Fruit fly (Drosophila melanogaster) whole organism: Measurements from ENCODE around the gene HLH4C.

Source experiments
- CG8478 ChIP-seq: fragments of >200 bp; optimal IDR thresholded peaks from 2 replicates; lab custom pipeline; 2018; ENCODE audit warnings: inconsistent platforms
- EcR ChIP-seq, 2 experiments: fragments of >200 bp; optimal IDR thresholded peaks; 2 replicates each; lab custom pipeline; 2017; ENCODE audit warnings: missing biosample characterization in 2 of 2, missing genetic modification characterization in 2 of 2, missing genetic modification reagents in 2 of 2
- psq ChIP-seq: fragments of >200 bp; optimal IDR thresholded peaks from 2 replicates; lab custom pipeline; 2017

DNA sequence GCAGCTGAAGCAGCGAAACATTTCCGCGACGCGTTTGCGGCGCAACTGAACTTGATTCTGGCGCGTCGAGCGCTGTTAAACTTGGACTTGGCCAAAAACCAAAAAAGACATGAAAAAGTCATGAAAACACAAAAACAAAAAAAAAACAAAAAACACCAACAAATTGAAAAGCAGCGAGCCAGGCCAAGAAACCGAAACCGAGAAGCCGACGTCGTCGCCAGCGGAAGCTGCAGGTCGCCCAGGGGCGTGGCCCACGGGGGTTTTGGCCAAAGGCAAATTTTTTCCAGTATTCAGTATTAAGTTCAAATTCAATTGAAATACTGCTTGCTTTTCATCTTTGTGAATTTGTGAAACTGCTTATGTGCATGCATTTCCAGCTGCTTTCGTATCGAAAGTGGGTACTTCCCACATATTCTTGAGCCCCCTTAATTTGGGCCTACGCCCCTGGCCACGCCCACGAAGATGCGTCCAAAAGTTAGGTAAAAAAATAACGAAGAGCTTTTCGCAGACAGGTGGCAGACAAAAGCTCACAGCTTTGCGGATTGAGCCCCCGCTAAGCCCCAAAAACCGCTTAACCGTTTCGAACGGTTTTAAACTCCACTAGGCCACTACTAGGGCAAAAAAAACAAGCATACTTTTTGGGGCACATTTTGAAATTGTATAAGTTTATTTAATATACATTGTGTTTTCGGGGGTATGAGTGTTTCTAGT, 19.6 kb upstream of the HLH4C start, which contains the start of gene CG3009:
- TF ChIP-seq CG8478 (lab: Kevin White, UChicago) (no peak), EcR (GFP tag; optimal IDR thresholded peaks at IDR 0.05; lab: Kevin White, UChicago) (no peak), psq (no peak)
